Worm (Caenorhabditis elegans): ENCODE measurements around the gene pgp-4.

DNA sequence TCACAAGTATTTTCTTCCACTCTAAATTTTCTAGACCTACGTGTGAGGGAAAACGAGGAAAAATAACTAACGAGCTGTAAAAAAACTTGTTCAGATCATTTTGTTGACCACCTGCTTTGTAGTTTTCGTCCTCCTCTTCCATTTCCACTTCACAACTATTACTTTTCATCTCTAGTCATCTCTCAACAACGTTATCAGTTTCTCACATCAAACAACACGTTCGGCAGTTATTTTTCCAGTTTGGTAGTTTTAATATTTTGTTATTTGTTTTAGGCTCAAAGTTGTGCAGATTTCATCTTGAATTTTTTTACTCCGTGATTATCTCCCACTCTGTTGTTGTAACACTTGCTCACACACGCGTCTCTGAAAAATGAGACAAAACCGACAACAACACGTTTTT lies 9.5 kb downstream of the pgp-4 start:
- TF ChIP-seq sptf-1 (tag; optimal IDR thresholded peaks at IDR 0.05) (no peak), snpc-4 (tag; optimal IDR thresholded peaks at IDR 0.05) (no peak), lsy-2 (tag; optimal IDR thresholded peaks at IDR 0.05) (no peak), nhr-28 (tag; optimal IDR thresholded peaks at IDR 0.05) (no peak), unc-62 (GFP tag; optimal IDR thresholded peaks at IDR 0.05) (no peak), zip-8 (tag; optimal IDR thresholded peaks at IDR 0.05) (no peak), nhr-237 (tag; optimal IDR thresholded peaks at IDR 0.05) (no peak), nhr-76 (tag; optimal IDR thresholded peaks at IDR 0.05) (no peak), lin-32 (GFP tag; optimal IDR thresholded peaks at IDR 0.05) (no peak), mep-1 (tag; optimal IDR thresholded peaks at IDR 0.05) (no peak)

All from whole organism, mixed stage, embryonic.